Worm (Caenorhabditis elegans): ENCODE measurements around the gene slcr-46.3.

The slcr-46.3 gene

ce11 chrV:9680260-9680659 lies 43.6 kb downstream of the slcr-46.3 start:
- no peak for TF ChIP-seq efl-1 (optimal IDR thresholded peaks at IDR 0.05)
- peak in 1 of 2 experiments; percentile 38 for TF ChIP-seq efl-1 (GFP tag; optimal IDR thresholded peaks at IDR 0.05 in 1 of 2)
- TF ChIP-seq mdl-1 (tag; optimal IDR thresholded peaks at IDR 0.05): no peak
- no peak for TF ChIP-seq blmp-1 (tag; optimal IDR thresholded peaks at IDR 0.05)
- no peak for TF ChIP-seq fos-1 (tag; optimal IDR thresholded peaks at IDR 0.05)

DNA sequence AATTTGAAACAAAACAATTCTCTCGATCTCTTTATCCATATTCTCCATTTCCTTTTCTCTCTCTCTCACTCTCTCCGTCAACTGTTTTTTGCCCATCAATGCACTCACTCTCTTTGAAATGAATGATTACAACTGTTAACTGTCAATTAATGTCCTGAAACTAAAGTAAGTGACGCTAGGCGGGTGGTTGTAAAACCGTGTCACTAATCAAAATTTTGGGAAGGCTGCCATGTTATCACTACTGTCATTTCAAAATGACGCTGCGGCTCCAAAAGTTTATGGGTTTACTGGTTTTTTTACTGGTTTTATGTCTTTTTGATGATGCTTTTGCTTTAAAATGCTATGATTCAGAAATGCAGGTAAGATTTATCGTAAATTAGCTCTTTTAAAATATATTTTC lies 44.7 kb downstream of the slcr-46.3 start, which contains the start of gene ZK287.9:
TSS of gene ZK287.9 (plus strand) at position 192 of the 400 bp plus-strand sequence.
- TF ChIP-seq nhr-84 (tag; optimal IDR thresholded peaks at IDR 0.05): no peak
- TF ChIP-seq lin-35 (GFP tag; optimal IDR thresholded peaks at IDR 0.05): no peak
- no peak for TF ChIP-seq dpl-1 (GFP tag; optimal IDR thresholded peaks at IDR 0.05)
- no peak for TF ChIP-seq ceh-82 (tag; optimal IDR thresholded peaks at IDR 0.05)
- TF ChIP-seq mef-2 (tag; optimal IDR thresholded peaks at IDR 0.05): no peak
- TF ChIP-seq C16A3.4 (tag; optimal IDR thresholded peaks at IDR 0.05): no peak
- no peak for TF ChIP-seq nhr-77 (tag; optimal IDR thresholded peaks at IDR 0.05)
- TF ChIP-seq ceh-88 (GFP tag; IDR thresholded peaks at IDR 0.05): no peak
- TF ChIP-seq unc-86 (tag; optimal IDR thresholded peaks at IDR 0.05): no peak
- no peak for TF ChIP-seq lir-3 (tag; optimal IDR thresholded peaks at IDR 0.05; ENCODE audit: poor library complexity)
- TF ChIP-seq mep-1 (tag; optimal IDR thresholded peaks at IDR 0.05): no peak
- TF ChIP-seq ama-1 (optimal IDR thresholded peaks at IDR 0.05): no peak
- no peak for TF ChIP-seq alr-1 (tag; optimal IDR thresholded peaks at IDR 0.05; ENCODE audit: borderline replicate concordance)
- no peak for TF ChIP-seq fkh-8 (tag; optimal IDR thresholded peaks at IDR 0.05)
- TF ChIP-seq ces-1 (GFP tag; optimal IDR thresholded peaks at IDR 0.05): no peak
- TF ChIP-seq vab-15 (tag; optimal IDR thresholded peaks at IDR 0.05): no peak
- TF ChIP-seq swsn-7 (tag; optimal IDR thresholded peaks at IDR 0.05): no peak
- TF ChIP-seq aha-1 (tag; optimal IDR thresholded peaks at IDR 0.05): no peak

- TF ChIP-seq Y116A8C.19 (tag; optimal IDR thresholded peaks at IDR 0.05; ENCODE audit: borderline replicate concordance): no peak
- TF ChIP-seq C04F5.9 (tag; optimal IDR thresholded peaks at IDR 0.05): no peak
- no peak for TF ChIP-seq unc-86 (tag; optimal IDR thresholded peaks at IDR 0.05)
- TF ChIP-seq xbp-1 (tag; optimal IDR thresholded peaks at IDR 0.05): no peak
- TF ChIP-seq zag-1 (tag; optimal IDR thresholded peaks at IDR 0.05): no peak
- TF ChIP-seq hpl-2 (GFP tag; optimal IDR thresholded peaks at IDR 0.05): no peak
- no peak for TF ChIP-seq grh-1 (GFP tag; IDR thresholded peaks at IDR 0.05)
- TF ChIP-seq rnt-1 (tag; optimal IDR thresholded peaks at IDR 0.05): no peak
- no peak for TF ChIP-seq aha-1 (tag; optimal IDR thresholded peaks at IDR 0.05)
- TF ChIP-seq dsc-1 (tag; optimal IDR thresholded peaks at IDR 0.05): no peak
These were observed 45.9 kb downstream of the slcr-46.3 start, which contains the start of gene cthd-1 for ce11 chrV:9677977-9678376. Gene cthd-1, plus strand, starts transcription at chrV:9678277.

- TF ChIP-seq zag-1 (tag; optimal IDR thresholded peaks at IDR 0.05): no peak
- TF ChIP-seq elt-2 (tag; optimal IDR thresholded peaks at IDR 0.05): peak; percentile 33
- TF ChIP-seq dpl-1 (GFP tag; optimal IDR thresholded peaks at IDR 0.05): peak in 1 of 3 experiments; percentile 12
- TF ChIP-seq mab-9 (GFP tag; IDR thresholded peaks at IDR 0.05): no peak
- no peak for TF ChIP-seq C04F5.9 (tag; optimal IDR thresholded peaks at IDR 0.05)
- TF ChIP-seq egl-13 (tag; optimal IDR thresholded peaks at IDR 0.05): no peak
- TF ChIP-seq skn-1 (tag; optimal IDR thresholded peaks at IDR 0.05): no peak
- no peak for TF ChIP-seq hpl-2 (GFP tag; optimal IDR thresholded peaks at IDR 0.05)
- TF ChIP-seq lin-35 (GFP tag; optimal IDR thresholded peaks at IDR 0.05): peak in 1 of 2 experiments; percentile 13
- TF ChIP-seq mef-2 (tag; optimal IDR thresholded peaks at IDR 0.05): no peak
- TF ChIP-seq snpc-4 (tag; optimal IDR thresholded peaks at IDR 0.05): no peak
- no peak for TF ChIP-seq nhr-77 (tag; optimal IDR thresholded peaks at IDR 0.05)
- TF ChIP-seq pax-3 (tag; optimal IDR thresholded peaks at IDR 0.05): no peak
- no peak for TF ChIP-seq pqm-1 (tag; optimal IDR thresholded peaks at IDR 0.05)
These were observed 50.6 kb downstream of the slcr-46.3 start, which contains the start of gene sulp-8 for ce11 chrV:9673199-9673843. Gene sulp-8, minus strand, starts transcription at chrV:9673667.
